Worm (Caenorhabditis elegans) whole organism, L4/young adult: Measurements from ENCODE around the gene cam-1.

ENCODE experiments used
- W03F9.2 ChIP-seq: fragments of 150-350 bp; optimal IDR thresholded peaks from 2 replicates; lab custom pipeline; 2014; ENCODE audit warnings: missing biosample characterization, missing genetic modification characterization
- him-1 ChIP-seq: sonication (generic microtip); optimal IDR thresholded peaks from 2 replicates; lab custom pipeline; 2016; ENCODE audit warnings: missing genotype, missing genetic modification reagents, missing genetic modification characterization, missing compliant biosample characterization

DNA sequence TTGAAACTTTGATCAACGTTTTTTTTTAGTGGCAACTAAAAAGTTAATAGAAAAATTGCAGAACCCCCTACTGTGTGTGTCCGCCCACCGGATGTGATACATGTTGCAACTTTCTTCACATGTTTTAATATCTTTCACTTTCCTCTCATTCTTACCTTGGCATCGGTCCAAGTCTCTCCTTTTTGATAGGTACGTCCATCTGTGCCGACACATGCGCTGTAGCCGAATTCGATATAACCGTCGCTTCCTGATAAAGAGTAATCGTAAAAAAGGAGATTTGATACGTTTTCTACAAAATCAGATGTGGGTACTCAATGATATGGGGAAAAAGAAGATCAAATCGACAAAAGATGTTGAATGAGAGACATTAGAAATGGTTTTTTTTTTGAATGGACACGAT lies 35.0 kb upstream of the cam-1 start:
- TF ChIP-seq him-1 (no peak), W03F9.2 (tag; lab: Kevin White, UChicago) (no peak)
